Fruit fly (Drosophila melanogaster) whole organism, embryonic: ENCODE results near the gene grnd.

ENCODE experiments used
- CG8478 ChIP-seq: fragments of >200 bp; optimal IDR thresholded peaks from 2 replicates; lab custom pipeline; 2018
- CG9727 ChIP-seq: fragments of 200-800 bp; sonication (Bioruptor generic); optimal IDR thresholded peaks from 3 replicates; lab custom pipeline; 2017; ENCODE audit warnings: missing biosample characterization, mild to moderate bottlenecking, missing genetic modification characterization
- tll ChIP-seq, 2 experiments: fragments of 200-800 bp in 1 of 2; fragments of >200 bp in 1 of 2; sonication (Bioruptor generic) in 1 of 2; optimal IDR thresholded peaks; 2 replicates each; lab custom pipeline; 2017 to 2019; ENCODE audit warnings: missing biosample characterization in 2 of 2, missing genetic modification characterization in 2 of 2, mild to moderate bottlenecking in 1 of 2, moderate library complexity in 1 of 2

DNA sequence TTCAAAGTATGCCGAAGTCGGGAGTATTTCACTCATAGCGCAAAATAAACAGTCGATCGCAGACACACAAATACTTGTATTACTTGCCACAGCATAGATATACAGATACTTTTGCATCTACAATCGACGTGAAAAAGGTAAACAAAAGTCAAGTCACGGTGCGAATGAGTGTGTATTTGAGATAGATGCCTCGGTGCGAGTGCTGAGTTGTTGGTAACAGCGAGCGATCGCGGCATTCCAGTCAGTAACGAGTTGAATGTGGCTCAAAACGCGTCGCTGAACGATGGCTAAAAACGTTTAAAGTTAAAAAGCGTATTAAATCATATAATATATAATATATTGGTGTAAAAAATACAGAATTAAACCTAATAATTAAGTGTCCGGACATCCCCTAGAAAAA lies at the start of gene grnd:
- no peak for TF ChIP-seq CG8478
- TF ChIP-seq tll (GFP tag; optimal IDR thresholded peaks at IDR 0.05; lab: Kevin White, UChicago) = peak in 1 of 2 experiments; percentile 80
- no peak for TF ChIP-seq CG9727 (GFP tag; lab: Kevin White, UChicago)
